Worm (Caenorhabditis elegans): ENCODE measurements around the gene chil-21.

DNA sequence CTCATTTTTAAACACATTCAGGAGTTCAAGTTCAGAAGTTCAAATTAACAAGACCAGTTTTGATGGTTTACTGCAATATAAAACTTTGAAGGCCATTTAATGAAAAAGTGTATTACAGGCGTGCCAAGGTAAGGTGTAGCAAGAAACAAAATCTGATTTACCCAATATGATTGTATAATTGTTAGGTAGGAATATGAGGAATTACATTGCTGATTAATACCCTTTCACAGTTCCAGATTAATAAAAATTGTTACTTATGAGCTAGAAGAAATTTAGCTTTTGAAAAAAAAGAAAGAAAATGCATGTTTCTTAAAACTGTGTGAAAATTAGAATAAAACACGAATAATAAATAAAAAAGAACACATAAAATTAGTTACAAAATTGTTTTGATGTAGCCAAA is 28.2 kb downstream of the chil-21 start, which contains the start of gene kin-15:
- TF ChIP-seq hmg-4 (GFP tag; optimal IDR thresholded peaks at IDR 0.05): no peak
- no peak for TF ChIP-seq ama-1 (optimal IDR thresholded peaks at IDR 0.05)
- TF ChIP-seq flt-1 (GFP tag; IDR thresholded peaks at IDR 0.05): no peak
- no peak for TF ChIP-seq tbx-37 (GFP tag; conservative IDR thresholded peaks at IDR 0.05)
- TF ChIP-seq hmbx-1 (tag; optimal IDR thresholded peaks at IDR 0.05): no peak

Data from whole organism, early embryonic.